Worm (Caenorhabditis elegans) whole organism, young adult: ENCODE data around the gene srm-1.
A peak's percentile ranks its signal among the peaks of the same experiment; 100 is the strongest.

Experiments used
- B0019.2 ChIP-seq: fragments of 200-800 bp; sonication (Bioruptor generic); conservative IDR thresholded peaks from 2 replicates; pipeline ENCODE4 v1.3.6; 2022; ENCODE audit warnings: missing genetic modification reagents, missing genetic modification characterization, missing compliant biosample characterization
- F23B12.7 ChIP-seq: sonication (generic microtip); optimal IDR thresholded peaks from 2 replicates; lab custom pipeline; 2017; ENCODE audit warnings: missing genetic modification characterization, mild to moderate bottlenecking, missing compliant biosample characterization, antibody characterized with exemption, moderate library complexity; ENCODE audit not compliant: insufficient read depth
- Y53G8AR.9 ChIP-seq: fragments of 200-800 bp; sonication (Bioruptor generic); conservative IDR thresholded peaks from 2 replicates; pipeline ENCODE4 v1.3.6; 2022; ENCODE audit warnings: missing genetic modification reagents, missing genetic modification characterization, missing compliant biosample characterization
- cebp-2 ChIP-seq: fragments of 200-800 bp; sonication (Bioruptor generic); IDR thresholded peaks from 2 replicates; pipeline ENCODE4 v1.3.6; 2022; ENCODE audit warnings: missing genetic modification characterization, missing compliant biosample characterization
- ekl-4 ChIP-seq: fragments of 200-800 bp; sonication (Bioruptor generic); IDR thresholded peaks from 2 replicates; pipeline ENCODE4 v1.3.6; 2022; ENCODE audit warnings: missing genetic modification reagents, missing genetic modification characterization, missing compliant biosample characterization
- hsf-1 ChIP-seq: fragments of 200-800 bp; sonication (Bioruptor generic); IDR thresholded peaks from 2 replicates; pipeline ENCODE4 v1.3.6; 2022; ENCODE audit warnings: missing genetic modification reagents, missing genetic modification characterization, missing compliant biosample characterization
- lin-26 ChIP-seq: fragments of 200-800 bp; sonication (Bioruptor generic); IDR thresholded peaks from 2 replicates; pipeline ENCODE4 v1.3.6; 2022; ENCODE audit warnings: missing genetic modification reagents, missing genetic modification characterization, missing compliant biosample characterization
- lir-1 ChIP-seq: fragments of 200-800 bp; sonication (Bioruptor generic); conservative IDR thresholded peaks from 2 replicates; pipeline ENCODE4 v1.3.6; 2022; ENCODE audit warnings: missing genetic modification reagents, missing genetic modification characterization, missing compliant biosample characterization
- nhr-80 ChIP-seq: sonication (generic microtip); optimal IDR thresholded peaks from 2 replicates; lab custom pipeline; 2016; ENCODE audit warnings: missing genetic modification characterization, missing compliant biosample characterization
- ztf-22 ChIP-seq: fragments of 200-800 bp; sonication (Bioruptor generic); optimal IDR thresholded peaks from 2 replicates; lab custom pipeline; 2018; ENCODE audit warnings: mild to moderate bottlenecking, missing genetic modification characterization, moderate library complexity, missing compliant biosample characterization

The srm-1 gene

ce11 chrIV:5063297-5063696 lies 51.0 kb downstream of the srm-1 start (continued):
- TF ChIP-seq nhr-80 (tag; lab: Kevin White, UChicago): no peak
- peak; percentile 34 for TF ChIP-seq F23B12.7
- no peak for TF ChIP-seq Y53G8AR.9 (GFP tag; lab: Robert Waterston, UW)
- TF ChIP-seq ztf-22 (GFP tag; lab: Kevin White, UChicago): no peak
- TF ChIP-seq cebp-2: no peak
- TF ChIP-seq lin-26 (GFP tag; lab: Robert Waterston, UW): no peak; the same call in 1 of the 2 replicates
- 0 out of 2 replicates have a peak, but pooled peaks have one; percentile 44 for TF ChIP-seq ekl-4 (GFP tag; lab: Robert Waterston, UW)
- TF ChIP-seq B0019.2 (GFP tag; lab: Robert Waterston, UW): no peak
- TF ChIP-seq hsf-1 (GFP tag; lab: Robert Waterston, UW): peak; percentile 50; the same call in 1 of the 2 replicates
- TF ChIP-seq lir-1 (GFP tag; lab: Robert Waterston, UW): no peak
- TF ChIP-seq, all 124 proteins: peak for 26
